Fruit fly (Drosophila melanogaster) Kc167 (cell line): Measurements from ENCODE around the gene DAAM.

Experiments used
- Myc ChIP-seq: fragments of >200 bp; optimal IDR thresholded peaks from 2 replicates; lab custom pipeline; 2017; ENCODE audit warnings: missing external identifiers
- Sin3A ChIP-seq: fragments of >200 bp; optimal IDR thresholded peaks from 2 replicates; lab custom pipeline; 2018; ENCODE audit warnings: missing external identifiers
- psq ChIP-seq: fragments of >200 bp; optimal IDR thresholded peaks from 2 replicates; lab custom pipeline; 2017; ENCODE audit warnings: missing external identifiers

- TF ChIP-seq psq (lab: Kevin White, UChicago) = no peak
- TF ChIP-seq Myc = no peak
- TF ChIP-seq Sin3A = no peak
These were observed 54.5 kb downstream of the DAAM start for dm6 chrX:1267625-1268024.
